Worm (Caenorhabditis elegans): ENCODE results near the gene zhit-2.

DNA sequence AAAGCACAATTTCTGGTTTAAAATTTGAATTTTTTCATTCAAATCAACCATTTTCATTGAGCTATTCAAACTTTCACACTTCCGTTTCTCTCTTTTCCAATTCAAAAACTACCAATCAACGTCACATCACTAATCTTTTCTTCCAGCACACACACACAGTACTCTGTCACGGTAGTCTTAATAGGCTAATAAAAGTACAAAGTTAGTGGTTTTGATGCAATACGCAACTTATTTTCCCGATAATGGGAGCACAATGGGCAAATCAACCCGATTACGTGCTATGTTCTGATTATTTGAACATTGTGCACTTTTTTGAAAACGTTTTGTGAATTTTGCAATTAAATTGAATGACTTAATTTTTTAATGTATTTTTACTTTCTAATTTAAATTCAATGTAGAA, 16.8 kb downstream of the zhit-2 start:
- TF ChIP-seq lim-6 (tag; optimal IDR thresholded peaks at IDR 0.05) (no peak), pqm-1 (tag; optimal IDR thresholded peaks at IDR 0.05) (no peak), elt-2 (tag; optimal IDR thresholded peaks at IDR 0.05) (no peak), nfya-1 (tag; optimal IDR thresholded peaks at IDR 0.05) (no peak), gmeb-2 (tag; optimal IDR thresholded peaks at IDR 0.05) (no peak)
